Worm (Caenorhabditis elegans): Measurements from ENCODE around the gene nspg-1.

DNA sequence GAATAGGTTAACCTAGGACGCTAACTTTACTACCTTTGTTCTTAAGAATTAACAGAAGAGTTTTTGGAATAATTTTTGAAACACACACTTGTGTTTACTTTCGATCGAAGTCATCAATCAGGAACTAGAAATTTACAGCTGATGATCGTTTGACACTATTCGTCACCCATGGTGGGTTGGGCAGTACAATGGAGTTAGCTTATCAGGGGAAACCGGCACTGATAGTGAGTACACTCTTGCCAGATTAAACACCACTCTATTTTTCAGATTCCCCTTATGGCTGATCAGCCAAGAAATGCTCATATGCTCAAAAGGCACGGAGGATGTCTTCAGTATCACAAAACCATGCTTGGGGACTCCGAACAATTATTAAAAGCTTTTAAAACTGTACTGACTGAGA is 45.8 kb downstream of the nspg-1 start:
- peak; percentile 77 for TF ChIP-seq nhr-28 (tag; optimal IDR thresholded peaks at IDR 0.05)
- TF ChIP-seq mep-1 (tag; optimal IDR thresholded peaks at IDR 0.05), result no peak
- no peak for TF ChIP-seq jun-1 (tag; optimal IDR thresholded peaks at IDR 0.05)
- no peak for TF ChIP-seq fos-1 (tag; optimal IDR thresholded peaks at IDR 0.05)
- no peak for TF ChIP-seq nhr-41 (GFP tag; IDR thresholded peaks at IDR 0.05)
- no peak for TF ChIP-seq mdl-1 (tag; optimal IDR thresholded peaks at IDR 0.05)
- no peak for TF ChIP-seq pha-4 (GFP tag; IDR thresholded peaks at IDR 0.05)
- TF ChIP-seq pha-4 (tag; optimal IDR thresholded peaks at IDR 0.05), result no peak
